Fruit fly (Drosophila melanogaster) whole organism, embryonic: ENCODE data around the gene CG15212.

ENCODE experiments used
- B-H1 ChIP-seq: fragments of 200-800 bp; sonication (Bioruptor generic); IDR thresholded peaks from 3 replicates; pipeline ENCODE4 v1.3.6; 2022; ENCODE audit warnings: missing biosample characterization, missing genetic modification characterization
- CG10209 ChIP-seq: fragments of 200-800 bp; sonication (Bioruptor generic); optimal IDR thresholded peaks from 3 replicates; lab custom pipeline; 2017; ENCODE audit warnings: missing biosample characterization, mild to moderate bottlenecking, missing genetic modification characterization, missing genetic modification reagents
- CG10274 ChIP-seq: fragments of 200-800 bp; sonication (Bioruptor generic); optimal IDR thresholded peaks from 3 replicates; lab custom pipeline; 2017; ENCODE audit warnings: missing biosample characterization, mild to moderate bottlenecking, missing genetic modification characterization
- CG10543 ChIP-seq: fragments of 200-800 bp; sonication (Bioruptor generic); optimal IDR thresholded peaks from 3 replicates; lab custom pipeline; 2017; ENCODE audit warnings: missing biosample characterization, mild to moderate bottlenecking, missing genetic modification characterization, moderate library complexity
- CG10979 ChIP-seq: fragments of 200-800 bp; sonication (Bioruptor generic); optimal IDR thresholded peaks from 2 replicates; lab custom pipeline; 2018; ENCODE audit warnings: missing biosample characterization, mild to moderate bottlenecking, missing genetic modification characterization, moderate library complexity
- CG15011 ChIP-seq: fragments of 200-800 bp; sonication (Bioruptor generic); optimal IDR thresholded peaks from 3 replicates; lab custom pipeline; 2018; ENCODE audit warnings: missing biosample characterization, mild to moderate bottlenecking, missing genetic modification characterization
- CG15479 ChIP-seq: fragments of 200-800 bp; sonication (Bioruptor generic); optimal IDR thresholded peaks from 3 replicates; lab custom pipeline; 2019; ENCODE audit warnings: missing biosample characterization, mild to moderate bottlenecking, missing genetic modification characterization, moderate library complexity
- CG16815 ChIP-seq: fragments of 200-800 bp; sonication (Bioruptor generic); optimal IDR thresholded peaks from 3 replicates; lab custom pipeline; 2017; ENCODE audit warnings: missing biosample characterization, mild to moderate bottlenecking, missing genetic modification characterization
- CG17829 ChIP-seq: fragments of 200-800 bp; optimal IDR thresholded peaks from 2 replicates; lab custom pipeline; 2019; ENCODE audit warnings: missing biosample characterization, mild to moderate bottlenecking, missing genetic modification characterization, moderate library complexity
- CG18764 ChIP-seq: fragments of 200-800 bp; sonication (Bioruptor generic); optimal IDR thresholded peaks from 3 replicates; lab custom pipeline; 2016; ENCODE audit warnings: missing biosample characterization, missing genetic modification characterization
- CG2116 ChIP-seq: fragments of 200-800 bp; sonication (Bioruptor generic); optimal IDR thresholded peaks from 3 replicates; lab custom pipeline; 2018; ENCODE audit warnings: missing biosample characterization, mild to moderate bottlenecking, missing genetic modification characterization
- CG2875 ChIP-seq: fragments of 200-800 bp; sonication (Bioruptor generic); optimal IDR thresholded peaks from 2 replicates; lab custom pipeline; 2017; ENCODE audit warnings: missing biosample characterization, mild to moderate bottlenecking, missing genetic modification characterization, missing genetic modification reagents
- CG3163 ChIP-seq: fragments of 200-800 bp; sonication (Bioruptor generic); optimal IDR thresholded peaks from 3 replicates; lab custom pipeline; 2016; ENCODE audit warnings: missing biosample characterization, missing genetic modification characterization
- CG3847 ChIP-seq: fragments of 200-800 bp; sonication (Bioruptor generic); IDR thresholded peaks from 2 replicates; pipeline ENCODE4 v1.3.6; 2022; ENCODE audit warnings: missing biosample characterization, missing genetic modification characterization
- CG4617 ChIP-seq: fragments of 200-800 bp; sonication (Bioruptor generic); optimal IDR thresholded peaks from 3 replicates; lab custom pipeline; 2016; ENCODE audit warnings: missing biosample characterization, missing genetic modification characterization, borderline replicate concordance
- CG4854 ChIP-seq: fragments of 200-800 bp; sonication (Bioruptor generic); optimal IDR thresholded peaks from 2 replicates; lab custom pipeline; 2016; ENCODE audit warnings: missing biosample characterization, missing genetic modification characterization, inconsistent platforms
- CG6765 ChIP-seq: fragments of 200-800 bp; sonication (Bioruptor generic); optimal IDR thresholded peaks from 3 replicates; lab custom pipeline; 2017; ENCODE audit warnings: missing biosample characterization, mild to moderate bottlenecking, missing genetic modification characterization
- CG7786 ChIP-seq: fragments of 200-800 bp; sonication (Bioruptor generic); optimal IDR thresholded peaks from 2 replicates; lab custom pipeline; 2016; ENCODE audit warnings: missing biosample characterization, missing genetic modification characterization
- CG8944 ChIP-seq: fragments of 200-800 bp; sonication (Bioruptor generic); optimal IDR thresholded peaks from 3 replicates; lab custom pipeline; 2016; ENCODE audit warnings: missing biosample characterization, missing genetic modification characterization
- CG9609 ChIP-seq: fragments of 200-800 bp; sonication (Bioruptor generic); optimal IDR thresholded peaks from 3 replicates; lab custom pipeline; 2016; ENCODE audit warnings: missing biosample characterization, missing genetic modification characterization
- CG9797 ChIP-seq: fragments of 200-800 bp; sonication (Bioruptor generic); optimal IDR thresholded peaks from 3 replicates; lab custom pipeline; 2018; ENCODE audit warnings: missing biosample characterization, mild to moderate bottlenecking, missing genetic modification characterization
- CG9817 ChIP-seq: fragments of 200-800 bp; sonication (Bioruptor generic); optimal IDR thresholded peaks from 2 replicates; lab custom pipeline; 2018; ENCODE audit warnings: missing biosample characterization, mild to moderate bottlenecking, missing genetic modification characterization, moderate library complexity
- D ChIP-seq, 2 experiments: fragments of 200-800 bp in 1 of 2; fragments of >200 bp in 1 of 2; sonication (Bioruptor generic) in 1 of 2; optimal IDR thresholded peaks; 2 replicates in 1 of 2; 3 replicates in 1 of 2; lab custom pipeline; 2017; ENCODE audit warnings: mild to moderate bottlenecking in 1 of 2, missing biosample characterization in 1 of 2, missing genetic modification characterization in 1 of 2, missing genetic modification reagents in 1 of 2
- D19B ChIP-seq: fragments of 200-800 bp; sonication (Bioruptor generic); optimal IDR thresholded peaks from 2 replicates; lab custom pipeline; 2017; ENCODE audit warnings: missing biosample characterization, mild to moderate bottlenecking, missing genetic modification characterization
- Dek ChIP-seq: fragments of 200-800 bp; sonication (Bioruptor generic); optimal IDR thresholded peaks from 3 replicates; lab custom pipeline; 2019; ENCODE audit warnings: missing biosample characterization, mild to moderate bottlenecking, missing genetic modification characterization, moderate library complexity
- Dp ChIP-seq: fragments of 200-800 bp; sonication (Bioruptor generic); optimal IDR thresholded peaks from 2 replicates; lab custom pipeline; 2018; ENCODE audit warnings: missing biosample characterization, mild to moderate bottlenecking, missing genetic modification characterization, moderate library complexity
- E2f2 ChIP-seq: fragments of 200-800 bp; sonication (Bioruptor generic); IDR thresholded peaks from 2 replicates; pipeline ENCODE4 v1.3.6; 2022; ENCODE audit warnings: missing biosample characterization, missing genetic modification characterization
- ERR ChIP-seq: fragments of 200-800 bp; sonication (Bioruptor generic); optimal IDR thresholded peaks from 2 replicates; lab custom pipeline; 2016; ENCODE audit warnings: missing biosample characterization, missing genetic modification characterization
- Lhr ChIP-seq: fragments of 200-800 bp; sonication (Bioruptor generic); optimal IDR thresholded peaks from 3 replicates; lab custom pipeline; 2017; ENCODE audit warnings: mild to moderate bottlenecking, missing biosample characterization, missing genetic modification reagents, missing genetic modification characterization
- danr ChIP-seq: fragments of 200-800 bp; sonication (Bioruptor generic); IDR thresholded peaks from 2 replicates; pipeline ENCODE4 v1.3.6; 2022; ENCODE audit warnings: missing biosample characterization, missing genetic modification characterization
- ems ChIP-seq: fragments of 200-800 bp; sonication (Bioruptor generic); optimal IDR thresholded peaks from 3 replicates; lab custom pipeline; 2016; ENCODE audit warnings: missing biosample characterization, missing genetic modification characterization
- fd3F ChIP-seq: fragments of 200-800 bp; sonication (Bioruptor generic); optimal IDR thresholded peaks from 2 replicates; lab custom pipeline; 2018; ENCODE audit warnings: missing biosample characterization, mild to moderate bottlenecking, missing genetic modification characterization, moderate library complexity
- grau ChIP-seq: fragments of 200-800 bp; optimal IDR thresholded peaks from 3 replicates; lab custom pipeline; 2019; ENCODE audit warnings: missing biosample characterization, mild to moderate bottlenecking, missing genetic modification characterization, moderate library complexity
- h ChIP-seq: fragments of >200 bp; optimal IDR thresholded peaks from 2 replicates; lab custom pipeline; 2017
- hb ChIP-seq: fragments of 200-800 bp; sonication (Bioruptor generic); IDR thresholded peaks from 3 replicates; pipeline ENCODE4 v1.3.6; 2022; ENCODE audit warnings: missing biosample characterization, missing genetic modification characterization; ENCODE audit not compliant: partially characterized antibody
- hth ChIP-seq: fragments of >200 bp; optimal IDR thresholded peaks from 2 replicates; lab custom pipeline; 2017; ENCODE audit warnings: inconsistent platforms
- jigr1 ChIP-seq: fragments of 200-800 bp; sonication (Bioruptor generic); IDR thresholded peaks from 3 replicates; pipeline ENCODE4 v1.3.6; 2022; ENCODE audit warnings: missing biosample characterization, missing genetic modification characterization
- jumu ChIP-seq: fragments of 200-800 bp; sonication (Bioruptor generic); optimal IDR thresholded peaks from 3 replicates; lab custom pipeline; 2016; ENCODE audit warnings: missing biosample characterization, missing genetic modification characterization
- nau ChIP-seq: fragments of 200-800 bp; sonication (Bioruptor generic); optimal IDR thresholded peaks from 3 replicates; lab custom pipeline; 2017; ENCODE audit warnings: missing biosample characterization, mild to moderate bottlenecking, missing genetic modification characterization, missing genetic modification reagents
- nerfin-2 ChIP-seq: fragments of 200-800 bp; sonication (Bioruptor generic); IDR thresholded peaks from 2 replicates; pipeline ENCODE4 v1.3.6; 2022; ENCODE audit warnings: missing biosample characterization, missing genetic modification characterization; ENCODE audit not compliant: partially characterized antibody
- sc ChIP-seq, 3 experiments: fragments of >200 bp in 2 of 3; fragments of 200-800 bp in 1 of 3; sonication (Bioruptor generic) in 1 of 3; optimal IDR thresholded peaks; 2 replicates in 2 of 3; 3 replicates in 1 of 3; lab custom pipeline; 2017; ENCODE audit warnings: mild to moderate bottlenecking in 1 of 3, missing biosample characterization in 1 of 3, missing genetic modification characterization in 1 of 3, missing genetic modification reagents in 1 of 3
- sd ChIP-seq: fragments of 200-800 bp; sonication (Bioruptor generic); optimal IDR thresholded peaks from 3 replicates; lab custom pipeline; 2018; ENCODE audit warnings: missing biosample characterization, mild to moderate bottlenecking, missing genetic modification characterization, moderate library complexity
- sens-2 ChIP-seq: fragments of 200-800 bp; sonication (Bioruptor generic); IDR thresholded peaks from 2 replicates; pipeline ENCODE4 v1.3.6; 2022; ENCODE audit warnings: missing biosample characterization, missing genetic modification characterization
- shn ChIP-seq: fragments of 200-800 bp; sonication (Bioruptor generic); optimal IDR thresholded peaks from 3 replicates; lab custom pipeline; 2016; ENCODE audit warnings: missing biosample characterization, missing genetic modification characterization
- sim ChIP-seq: fragments of 200-800 bp; sonication (Bioruptor generic); IDR thresholded peaks from 2 replicates; pipeline ENCODE4 v1.3.6; 2022; ENCODE audit warnings: missing biosample characterization, missing genetic modification characterization
- sob ChIP-seq: fragments of 200-800 bp; sonication (Bioruptor generic); IDR thresholded peaks from 2 replicates; pipeline ENCODE4 v1.3.6; 2022; ENCODE audit warnings: missing biosample characterization, missing genetic modification characterization
- stwl ChIP-seq: fragments of 200-800 bp; sonication (Bioruptor generic); optimal IDR thresholded peaks from 3 replicates; lab custom pipeline; 2018; ENCODE audit warnings: missing biosample characterization, mild to moderate bottlenecking, missing genetic modification characterization, moderate library complexity
- usp ChIP-seq: fragments of >200 bp; optimal IDR thresholded peaks from 2 replicates; lab custom pipeline; 2017; ENCODE audit warnings: missing biosample characterization, missing genetic modification characterization
- zen2 ChIP-seq: fragments of 200-800 bp; sonication (Bioruptor generic); IDR thresholded peaks from 3 replicates; pipeline ENCODE4 v1.3.6; 2022; ENCODE audit warnings: missing biosample characterization, missing genetic modification characterization; ENCODE audit not compliant: partially characterized antibody
- zf30C ChIP-seq: fragments of 200-800 bp; sonication (Bioruptor generic); optimal IDR thresholded peaks from 3 replicates; lab custom pipeline; 2018; ENCODE audit warnings: missing biosample characterization, mild to moderate bottlenecking, missing genetic modification characterization

CG15212 gene

DNA sequence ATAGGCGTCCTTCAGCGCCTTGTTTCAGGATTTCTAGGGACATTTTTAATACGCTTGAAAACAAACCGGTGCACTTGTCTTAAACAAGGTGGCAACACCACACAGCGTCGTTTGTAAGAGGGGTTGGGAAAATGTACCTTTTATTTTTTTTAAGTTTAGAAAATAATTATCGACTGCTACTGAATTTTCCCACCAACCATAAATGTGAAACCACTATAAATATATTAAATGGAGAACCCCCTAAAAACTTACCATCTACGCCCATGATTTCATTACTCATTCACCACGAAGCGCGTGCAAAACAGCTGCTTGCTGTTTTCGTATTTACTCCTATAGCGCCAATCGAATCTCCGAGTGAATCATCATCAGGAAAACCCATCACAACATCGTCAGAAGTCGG, 8.0 kb downstream of the CG15212 start, which contains the start of the genes Tcs5 and CHMP2B (continued):
- TF ChIP-seq CG7786 (GFP tag; lab: Kevin White, UChicago) (peak; percentile 99), CG2875 (GFP tag; lab: Kevin White, UChicago) (peak; percentile 100), CG10979 (peak; percentile 100), Dp (GFP tag; lab: Kevin White, UChicago) (peak; percentile 66), CG6765 (GFP tag; lab: Kevin White, UChicago) (peak; percentile 99), sens-2 (GFP tag; lab: Robert Waterston, UW) (peak; percentile 100), CG17829 (tag; lab: Kevin White, UChicago) (peak; percentile 99), D19B (GFP tag; lab: Kevin White, UChicago) (peak; percentile 98), fd3F (GFP tag; lab: Kevin White, UChicago) (peak; percentile 100), h (lab: Kevin White, UChicago) (no peak), nerfin-2 (GFP tag; lab: Robert Waterston, UW) (peak; percentile 16; the same call in 1 of the 2 replicates), D (optimal IDR thresholded peaks at IDR 0.05; lab: Kevin White, UChicago) (no peak), D (GFP tag; optimal IDR thresholded peaks at IDR 0.05; lab: Kevin White, UChicago) (peak; percentile 100), zen2 (GFP tag; lab: Robert Waterston, UW) (no peak), CG3847 (GFP tag; lab: Robert Waterston, UW) (peak; percentile 100), ERR (GFP tag; lab: Kevin White, UChicago) (peak; percentile 99), jumu (peak; percentile 100), nau (GFP tag; lab: Kevin White, UChicago) (peak; percentile 99), grau (tag; lab: Kevin White, UChicago) (peak; percentile 99), CG4854 (GFP tag; lab: Kevin White, UChicago) (peak; percentile 100), sc (optimal IDR thresholded peaks at IDR 0.05; lab: Kevin White, UChicago) (no peak), sc (GFP tag; optimal IDR thresholded peaks at IDR 0.05; lab: Kevin White, UChicago) (peak; percentile 100), Dek (peak; percentile 100), stwl (peak; percentile 97), CG18764 (GFP tag; lab: Kevin White, UChicago) (peak; percentile 99), CG10209 (GFP tag; lab: Kevin White, UChicago) (peak; percentile 100), CG8944 (peak; percentile 100), CG15011 (peak; percentile 99), CG15479 (GFP tag; lab: Kevin White, UChicago) (peak; percentile 80), CG9797 (GFP tag; lab: Kevin White, UChicago) (peak; percentile 74), CG16815 (peak; percentile 100), jigr1 (peak; percentile 100), usp (GFP tag; lab: Kevin White, UChicago) (no peak), CG4617 (GFP tag; lab: Kevin White, UChicago) (peak; percentile 100), zf30C (GFP tag; lab: Kevin White, UChicago) (no peak), Lhr (GFP tag; lab: Kevin White, UChicago) (peak; percentile 99), ems (GFP tag; lab: Kevin White, UChicago) (peak; percentile 97), CG9609 (GFP tag; lab: Kevin White, UChicago) (peak; percentile 100), CG3163 (peak; percentile 95), B-H1 (GFP tag; lab: Robert Waterston, UW) (peak; percentile 100), CG10543 (GFP tag; lab: Kevin White, UChicago) (peak; percentile 99), danr (GFP tag; lab: Robert Waterston, UW) (peak; percentile 100), CG10274 (GFP tag; lab: Kevin White, UChicago) (peak; percentile 96), sob (GFP tag; lab: Robert Waterston, UW) (peak; percentile 100), hb (no peak), CG2116 (GFP tag; lab: Kevin White, UChicago) (peak; percentile 94), sim (GFP tag; lab: Robert Waterston, UW) (peak; percentile 100), CG9817 (tag; lab: Kevin White, UChicago) (peak; percentile 100), E2f2 (GFP tag; lab: Robert Waterston, UW) (peak; percentile 94), sd (peak; percentile 97), shn (GFP tag; lab: Kevin White, UChicago) (peak; percentile 99), hth (lab: Kevin White, UChicago) (no peak)
